Fruit fly (Drosophila melanogaster) whole organism, prepupa: Measurements from ENCODE around the gene Nepl3.

Experiments used
- Blimp-1 ChIP-seq: fragments of 200-800 bp; sonication (Bioruptor generic); optimal IDR thresholded peaks from 3 replicates; lab custom pipeline; 2017; ENCODE audit warnings: missing biosample characterization, missing genetic modification characterization, mild to moderate bottlenecking, moderate library complexity, missing genetic modification reagents
- CG10631 ChIP-seq: fragments of 200-800 bp; sonication (Bioruptor generic); optimal IDR thresholded peaks from 2 replicates; lab custom pipeline; 2016; ENCODE audit warnings: missing biosample characterization, missing genetic modification characterization
- CG10669 ChIP-seq: fragments of 200-800 bp; sonication (Bioruptor generic); optimal IDR thresholded peaks from 3 replicates; lab custom pipeline; 2018; ENCODE audit warnings: missing biosample characterization, mild to moderate bottlenecking, missing genetic modification characterization, moderate library complexity
- CG11294 ChIP-seq: fragments of 200-800 bp; sonication (Bioruptor generic); IDR thresholded peaks from 2 replicates; pipeline ENCODE4 v1.3.6; 2022; ENCODE audit warnings: missing biosample characterization, missing genetic modification characterization
- CG11902 ChIP-seq: fragments of 200-800 bp; sonication (Bioruptor generic); optimal IDR thresholded peaks from 3 replicates; lab custom pipeline; 2016; ENCODE audit warnings: missing biosample characterization, missing genetic modification characterization
- CG15336 ChIP-seq: fragments of 200-800 bp; sonication (Bioruptor generic); IDR thresholded peaks from 2 replicates; pipeline ENCODE4 v1.3.6; 2022; ENCODE audit warnings: missing biosample characterization, missing genetic modification characterization
- CG1621 ChIP-seq: fragments of 200-800 bp; sonication (Bioruptor generic); optimal IDR thresholded peaks from 3 replicates; lab custom pipeline; 2018; ENCODE audit warnings: missing biosample characterization, mild to moderate bottlenecking, missing genetic modification characterization
- CG3032 ChIP-seq: fragments of 200-800 bp; optimal IDR thresholded peaks from 2 replicates; lab custom pipeline; 2019; ENCODE audit warnings: missing biosample characterization, mild to moderate bottlenecking, missing genetic modification characterization, moderate library complexity
- CG31627 ChIP-seq: fragments of 200-800 bp; sonication (Bioruptor generic); optimal IDR thresholded peaks from 3 replicates; lab custom pipeline; 2016; ENCODE audit warnings: missing biosample characterization, missing genetic modification characterization
- CG32006 ChIP-seq: fragments of 200-800 bp; sonication (Bioruptor generic); optimal IDR thresholded peaks from 3 replicates; lab custom pipeline; 2017; ENCODE audit warnings: missing biosample characterization, mild to moderate bottlenecking, missing genetic modification characterization
- CG34406 ChIP-seq: fragments of 200-800 bp; sonication (Bioruptor generic); optimal IDR thresholded peaks from 3 replicates; lab custom pipeline; 2016; ENCODE audit warnings: missing biosample characterization, missing genetic modification characterization
- CG3919 ChIP-seq: fragments of 200-800 bp; sonication (Bioruptor generic); optimal IDR thresholded peaks from 3 replicates; lab custom pipeline; 2016; ENCODE audit warnings: missing biosample characterization, missing genetic modification characterization
- CG4318 ChIP-seq: fragments of 200-800 bp; sonication (Bioruptor generic); optimal IDR thresholded peaks from 3 replicates; lab custom pipeline; 2017; ENCODE audit warnings: missing biosample characterization, mild to moderate bottlenecking, missing genetic modification characterization
- CG6163 ChIP-seq: fragments of 200-800 bp; sonication (Bioruptor generic); IDR thresholded peaks from 3 replicates; pipeline ENCODE4 v1.3.6; 2022; ENCODE audit warnings: missing biosample characterization, missing genetic modification characterization
- CG6808 ChIP-seq: fragments of 200-800 bp; sonication (Bioruptor generic); optimal IDR thresholded peaks from 3 replicates; lab custom pipeline; 2017; ENCODE audit warnings: missing biosample characterization, missing genetic modification characterization, mild to moderate bottlenecking, moderate library complexity, missing genetic modification reagents
- CG6854 ChIP-seq: fragments of 200-800 bp; sonication (Bioruptor generic); optimal IDR thresholded peaks from 2 replicates; lab custom pipeline; 2017; ENCODE audit warnings: missing biosample characterization, mild to moderate bottlenecking, missing genetic modification characterization
- CG7368 ChIP-seq: fragments of 200-800 bp; sonication (Bioruptor generic); optimal IDR thresholded peaks from 3 replicates; lab custom pipeline; 2016; ENCODE audit warnings: missing biosample characterization, missing genetic modification characterization
- CG8319 ChIP-seq: fragments of 200-800 bp; sonication (Bioruptor generic); optimal IDR thresholded peaks from 3 replicates; lab custom pipeline; 2016; ENCODE audit warnings: missing biosample characterization, missing genetic modification characterization
- CG8632 ChIP-seq: fragments of 200-800 bp; sonication (Bioruptor generic); optimal IDR thresholded peaks from 3 replicates; lab custom pipeline; 2016; ENCODE audit warnings: missing biosample characterization, missing genetic modification characterization
- CG9139 ChIP-seq: fragments of 200-800 bp; sonication (Bioruptor generic); optimal IDR thresholded peaks from 3 replicates; lab custom pipeline; 2017; ENCODE audit warnings: missing biosample characterization, mild to moderate bottlenecking, missing genetic modification characterization
- Eip75B ChIP-seq: fragments of 200-800 bp; sonication (Bioruptor generic); optimal IDR thresholded peaks from 3 replicates; lab custom pipeline; 2016; ENCODE audit warnings: missing biosample characterization, missing genetic modification characterization
- Eip78C ChIP-seq: fragments of 200-800 bp; sonication (Bioruptor generic); peaks from one replicate; lab custom pipeline; 2016; ENCODE audit warnings: missing biosample characterization, missing genetic modification characterization
- Ets21C ChIP-seq: fragments of 200-800 bp; sonication (Bioruptor generic); optimal IDR thresholded peaks from 3 replicates; lab custom pipeline; 2016; ENCODE audit warnings: missing biosample characterization, missing genetic modification characterization
- Ets96B ChIP-seq: fragments of 200-800 bp; optimal IDR thresholded peaks from 2 replicates; lab custom pipeline; 2019; ENCODE audit warnings: missing biosample characterization, mild to moderate bottlenecking, missing genetic modification characterization, moderate library complexity
- Hr39 ChIP-seq: fragments of 200-800 bp; sonication (Bioruptor generic); optimal IDR thresholded peaks from 2 replicates; lab custom pipeline; 2016; ENCODE audit warnings: missing biosample characterization, missing genetic modification characterization
- Hr4 ChIP-seq: fragments of 200-800 bp; sonication (Bioruptor generic); optimal IDR thresholded peaks from 3 replicates; lab custom pipeline; 2016; ENCODE audit warnings: missing biosample characterization, missing genetic modification characterization
- Met ChIP-seq: fragments of 200-800 bp; sonication (Bioruptor generic); optimal IDR thresholded peaks from 3 replicates; lab custom pipeline; 2016; ENCODE audit warnings: missing biosample characterization, missing genetic modification characterization
- OdsH ChIP-seq: fragments of 200-800 bp; sonication (Bioruptor generic); optimal IDR thresholded peaks from 3 replicates; lab custom pipeline; 2016; ENCODE audit warnings: missing biosample characterization, missing genetic modification characterization
- Smox ChIP-seq: fragments of 200-800 bp; sonication (Bioruptor generic); optimal IDR thresholded peaks from 3 replicates; lab custom pipeline; 2016; ENCODE audit warnings: missing biosample characterization, missing genetic modification characterization
- Sox102F ChIP-seq: fragments of 200-800 bp; sonication (Bioruptor generic); optimal IDR thresholded peaks from 2 replicates; lab custom pipeline; 2016; ENCODE audit warnings: missing biosample characterization, mild to moderate bottlenecking, missing genetic modification characterization
- Sox14 ChIP-seq: fragments of 200-800 bp; sonication (Bioruptor generic); optimal IDR thresholded peaks from 3 replicates; lab custom pipeline; 2016; ENCODE audit warnings: missing biosample characterization, missing genetic modification characterization
- acj6 ChIP-seq: fragments of 200-800 bp; sonication (Bioruptor generic); optimal IDR thresholded peaks from 3 replicates; lab custom pipeline; 2016; ENCODE audit warnings: missing biosample characterization, missing genetic modification characterization
- cyc ChIP-seq: fragments of 200-800 bp; sonication (Bioruptor generic); optimal IDR thresholded peaks from 3 replicates; lab custom pipeline; 2016; ENCODE audit warnings: missing biosample characterization, missing genetic modification characterization
- dsx ChIP-seq: fragments of 200-800 bp; optimal IDR thresholded peaks from 3 replicates; lab custom pipeline; 2019; ENCODE audit warnings: missing biosample characterization, mild to moderate bottlenecking, missing genetic modification characterization, moderate library complexity; ENCODE audit not compliant: poor library complexity, severe bottlenecking
- eg ChIP-seq: fragments of 200-800 bp; sonication (Bioruptor generic); IDR thresholded peaks from 3 replicates; pipeline ENCODE4 v1.3.6; 2022; ENCODE audit warnings: missing biosample characterization, missing genetic modification characterization
- esn ChIP-seq: fragments of 200-800 bp; sonication (Bioruptor generic); optimal IDR thresholded peaks from 2 replicates; lab custom pipeline; 2016; ENCODE audit warnings: missing biosample characterization, mild to moderate bottlenecking, missing genetic modification characterization, moderate library complexity
- fd59A ChIP-seq: fragments of 200-800 bp; sonication (Bioruptor generic); optimal IDR thresholded peaks from 2 replicates; lab custom pipeline; 2017; ENCODE audit warnings: missing biosample characterization, mild to moderate bottlenecking, missing genetic modification characterization, missing genetic modification reagents
- fd85E ChIP-seq: fragments of 200-800 bp; sonication (Bioruptor generic); optimal IDR thresholded peaks from 3 replicates; lab custom pipeline; 2016; ENCODE audit warnings: missing biosample characterization, missing genetic modification characterization
- fkh ChIP-seq: fragments of 200-800 bp; sonication (Bioruptor generic); optimal IDR thresholded peaks from 3 replicates; lab custom pipeline; 2017; ENCODE audit warnings: missing biosample characterization, mild to moderate bottlenecking, missing genetic modification characterization, moderate library complexity
- lz ChIP-seq: fragments of 200-800 bp; sonication (Bioruptor generic); optimal IDR thresholded peaks from 3 replicates; lab custom pipeline; 2016; ENCODE audit warnings: missing biosample characterization, missing genetic modification characterization
- pdm3 ChIP-seq: fragments of 200-800 bp; sonication (Bioruptor generic); optimal IDR thresholded peaks from 3 replicates; lab custom pipeline; 2016; ENCODE audit warnings: missing biosample characterization, missing genetic modification characterization
- salr ChIP-seq, 2 experiments: fragments of 200-800 bp; sonication (Bioruptor generic); optimal IDR thresholded peaks; 3 replicates each; lab custom pipeline; 2016 to 2018; ENCODE audit warnings: missing biosample characterization in 2 of 2, missing genetic modification characterization in 2 of 2, mild to moderate bottlenecking in 1 of 2
- ss ChIP-seq, 2 experiments: fragments of 200-800 bp; sonication (Bioruptor generic); optimal IDR thresholded peaks; 2 replicates in 1 of 2; 3 replicates in 1 of 2; lab custom pipeline; 2017 to 2018; ENCODE audit warnings: mild to moderate bottlenecking in 2 of 2, missing biosample characterization in 2 of 2, missing genetic modification characterization in 2 of 2, moderate library complexity in 1 of 2
- svp ChIP-seq: fragments of 200-800 bp; sonication (Bioruptor generic); peaks from one replicate; lab custom pipeline; 2016; ENCODE audit warnings: missing biosample characterization, missing genetic modification characterization
- topi ChIP-seq: fragments of 200-800 bp; sonication (Bioruptor generic); optimal IDR thresholded peaks from 3 replicates; lab custom pipeline; 2016; ENCODE audit warnings: missing biosample characterization, missing genetic modification characterization
- vri ChIP-seq: fragments of 200-800 bp; sonication (Bioruptor generic); optimal IDR thresholded peaks from 3 replicates; lab custom pipeline; 2016; ENCODE audit warnings: missing biosample characterization, mild to moderate bottlenecking, missing genetic modification characterization

Gene Nepl3

dm6 chr2L:5085561-5085960 is 27.5 kb upstream of the Nepl3 start (continued):
- TF ChIP-seq CG7368 (no peak), CG8632 (GFP tag; lab: Kevin White, UChicago) (peak; percentile 45), Hr39 (GFP tag; lab: Kevin White, UChicago) (peak; percentile 14), CG3919 (no peak), CG31627 (peak; percentile 20), dsx (GFP tag; lab: Kevin White, UChicago) (no peak), Ets96B (peak; percentile 13), CG34406 (peak; percentile 37), lz (GFP tag; lab: Kevin White, UChicago) (peak; percentile 7), esn (peak; percentile 49), vri (GFP tag; lab: Kevin White, UChicago) (no peak)

dm6 chr2L:5084586-5085257 is 26.7 kb upstream of the Nepl3 start:
- peak; percentile 24 for TF ChIP-seq topi (GFP tag; lab: Kevin White, UChicago)
- TF ChIP-seq Smox (GFP tag; lab: Kevin White, UChicago): no peak
- TF ChIP-seq CG8319 (GFP tag; lab: Kevin White, UChicago): no peak
- TF ChIP-seq dsx (GFP tag; lab: Kevin White, UChicago): no peak
- TF ChIP-seq CG8632 (GFP tag; lab: Kevin White, UChicago): no peak
- peak; percentile 29 for TF ChIP-seq Eip78C (GFP tag; lab: Kevin White, UChicago)
- peak; percentile 43 for TF ChIP-seq svp (GFP tag; lab: Kevin White, UChicago)
- TF ChIP-seq pdm3 (GFP tag; lab: Kevin White, UChicago): no peak
- TF ChIP-seq Met (GFP tag; lab: Kevin White, UChicago): peak; percentile 47
- TF ChIP-seq Sox14 (GFP tag; lab: Kevin White, UChicago): peak; percentile 33
- no peak for TF ChIP-seq CG10669
- TF ChIP-seq CG10631 (GFP tag; lab: Kevin White, UChicago): no peak
- no peak for TF ChIP-seq OdsH
- TF ChIP-seq CG1621 (tag; lab: Kevin White, UChicago): no peak
- TF ChIP-seq CG4318 (GFP tag; lab: Kevin White, UChicago): no peak
- no peak for TF ChIP-seq Hr39 (GFP tag; lab: Kevin White, UChicago)
- no peak for TF ChIP-seq CG15336 (GFP tag; lab: Robert Waterston, UW)
- TF ChIP-seq salr (GFP tag; optimal IDR thresholded peaks at IDR 0.05; lab: Kevin White, UChicago): no peak
- peak; percentile 28 for TF ChIP-seq CG31627
- no peak for TF ChIP-seq CG9139 (GFP tag; lab: Kevin White, UChicago)
- no peak for TF ChIP-seq fd59A (GFP tag; lab: Kevin White, UChicago)
- TF ChIP-seq fkh (GFP tag; lab: Kevin White, UChicago): peak; percentile 12
- no peak for TF ChIP-seq cyc (GFP tag; lab: Kevin White, UChicago)
- TF ChIP-seq acj6 (GFP tag; lab: Kevin White, UChicago): no peak
- TF ChIP-seq fd85E (GFP tag; lab: Kevin White, UChicago): no peak
- TF ChIP-seq lz (GFP tag; lab: Kevin White, UChicago): peak; percentile 52
- no peak for TF ChIP-seq CG3919
- TF ChIP-seq Hr4 (GFP tag; lab: Kevin White, UChicago): no peak
- no peak for TF ChIP-seq Ets96B
- TF ChIP-seq CG3032: no peak
- peak; percentile 20 for TF ChIP-seq CG32006 (GFP tag; lab: Kevin White, UChicago)
- peak; percentile 57 for TF ChIP-seq vri (GFP tag; lab: Kevin White, UChicago)
- no peak for TF ChIP-seq CG6808 (GFP tag; lab: Kevin White, UChicago)
- no peak for TF ChIP-seq Eip75B (GFP tag; lab: Kevin White, UChicago)
- no peak for TF ChIP-seq Sox102F
- TF ChIP-seq CG6854 (GFP tag; lab: Kevin White, UChicago): no peak
- TF ChIP-seq Ets21C (GFP tag; lab: Kevin White, UChicago): peak; percentile 19
- no peak for TF ChIP-seq ss (GFP tag; optimal IDR thresholded peaks at IDR 0.05; lab: Kevin White, UChicago)
- TF ChIP-seq Blimp-1 (GFP tag; lab: Kevin White, UChicago): no peak
- TF ChIP-seq CG11294 (GFP tag; lab: Robert Waterston, UW): no peak
- TF ChIP-seq CG34406: no peak
- TF ChIP-seq CG11902 (GFP tag; lab: Kevin White, UChicago): no peak
- TF ChIP-seq eg (GFP tag; lab: Robert Waterston, UW): no peak
- TF ChIP-seq CG6163 (GFP tag; lab: Robert Waterston, UW): no peak
- peak; percentile 52 for TF ChIP-seq esn
